Worm (Caenorhabditis elegans) whole organism, L1 larva: ENCODE data around the gene tag-325.

Source experiments
- C34B4.2 ChIP-seq: sonication (generic microtip); optimal IDR thresholded peaks from 2 replicates; lab custom pipeline; 2017; ENCODE audit warnings: mild to moderate bottlenecking, missing genetic modification characterization, missing compliant biosample characterization
- aha-1 ChIP-seq: fragments of 150-350 bp; optimal IDR thresholded peaks from 2 replicates; lab custom pipeline; 2014; ENCODE audit warnings: missing biosample characterization, missing genetic modification characterization
- aly-2 ChIP-seq: fragments of 150-350 bp; optimal IDR thresholded peaks from 2 replicates; lab custom pipeline; 2014; ENCODE audit warnings: missing biosample characterization, missing genetic modification characterization
- ceh-88 ChIP-seq: fragments of 200-800 bp; sonication (Bioruptor generic); IDR thresholded peaks from 2 replicates; pipeline ENCODE4 v1.3.6; 2022; ENCODE audit warnings: missing genetic modification characterization, missing compliant biosample characterization
- ceh-90 ChIP-seq: sonication (generic microtip); optimal IDR thresholded peaks from 2 replicates; lab custom pipeline; 2016; ENCODE audit warnings: missing genetic modification characterization, missing compliant biosample characterization
- ces-1 ChIP-seq: fragments of 150-350 bp; optimal IDR thresholded peaks from 2 replicates; lab custom pipeline; 2014; ENCODE audit warnings: missing biosample characterization, missing genetic modification reagents, missing genetic modification characterization
- dsc-1 ChIP-seq: sonication (generic microtip); optimal IDR thresholded peaks from 2 replicates; lab custom pipeline; 2016; ENCODE audit warnings: mild to moderate bottlenecking, missing genetic modification characterization, missing compliant biosample characterization
- efl-1 ChIP-seq, 4 experiments: fragments of 150-350 bp; optimal IDR thresholded peaks in 3 of 4; peaks in 1 of 4; 1 replicate in 1 of 4; 2 replicates in 3 of 4; lab custom pipeline; 2014; ENCODE audit warnings: missing biosample characterization in 2 of 4, missing genetic modification characterization in 2 of 4, missing genetic modification reagents in 2 of 4
- egl-13 ChIP-seq: sonication (generic microtip); optimal IDR thresholded peaks from 2 replicates; lab custom pipeline; 2016; ENCODE audit warnings: missing genotype, missing genetic modification reagents, missing genetic modification characterization, missing compliant biosample characterization
- elt-2 ChIP-seq: sonication (generic microtip); optimal IDR thresholded peaks from 2 replicates; lab custom pipeline; 2016; ENCODE audit warnings: missing genetic modification characterization, mild to moderate bottlenecking, inconsistent platforms, missing compliant biosample characterization, missing genetic modification reagents
- elt-3 ChIP-seq, 6 experiments: fragments of 150-350 bp in 1 of 6; sonication (generic microtip); optimal IDR thresholded peaks; 2 replicates each; lab custom pipeline; 2017 to 2018; ENCODE audit warnings: missing biosample characterization in 6 of 6, missing genetic modification characterization in 6 of 6, inconsistent platforms in 1 of 6
- fkh-8 ChIP-seq: sonication (generic microtip); optimal IDR thresholded peaks from 2 replicates; lab custom pipeline; 2016; ENCODE audit warnings: mild to moderate bottlenecking, missing genetic modification characterization, missing compliant biosample characterization
- fos-1 ChIP-seq: fragments of 150-350 bp; optimal IDR thresholded peaks from 2 replicates; lab custom pipeline; 2014; ENCODE audit warnings: missing biosample characterization, missing genetic modification characterization
- lin-14 ChIP-seq: fragments of 200-800 bp; sonication (Bioruptor generic); optimal IDR thresholded peaks from 2 replicates; lab custom pipeline; 2018; ENCODE audit warnings: mild to moderate bottlenecking, missing genetic modification characterization, moderate library complexity, missing compliant biosample characterization
- lin-15B ChIP-seq: fragments of 150-350 bp; sonication (generic microtip); optimal IDR thresholded peaks from 3 replicates; lab custom pipeline; 2014; ENCODE audit warnings: missing biosample characterization, missing genetic modification characterization
- lin-39 ChIP-seq: fragments of 150-350 bp; optimal IDR thresholded peaks from 2 replicates; lab custom pipeline; 2014; ENCODE audit warnings: missing biosample characterization, missing genetic modification reagents, missing genetic modification characterization
- lir-3 ChIP-seq: sonication (generic microtip); optimal IDR thresholded peaks from 2 replicates; lab custom pipeline; 2016; ENCODE audit warnings: mild to moderate bottlenecking, missing genetic modification characterization, moderate library complexity, missing compliant biosample characterization; ENCODE audit not compliant: poor library complexity
- lsy-2 ChIP-seq, 2 experiments: fragments of 150-350 bp; optimal IDR thresholded peaks; 2 replicates each; lab custom pipeline; 2014; ENCODE audit warnings: missing biosample characterization in 2 of 2, missing genetic modification characterization in 2 of 2
- mdl-1 ChIP-seq, 2 experiments: fragments of 150-350 bp; optimal IDR thresholded peaks; 2 replicates each; lab custom pipeline; 2014 to 2017; ENCODE audit warnings: missing biosample characterization in 2 of 2, missing genetic modification characterization in 2 of 2, inconsistent platforms in 1 of 2
- mep-1 ChIP-seq: fragments of 150-350 bp; optimal IDR thresholded peaks from 2 replicates; lab custom pipeline; 2014; ENCODE audit warnings: missing biosample characterization, missing genetic modification characterization
- nhr-237 ChIP-seq: fragments of 150-350 bp; optimal IDR thresholded peaks from 2 replicates; lab custom pipeline; 2014; ENCODE audit warnings: missing biosample characterization, missing genetic modification characterization
- nhr-28 ChIP-seq: fragments of 150-350 bp; optimal IDR thresholded peaks from 2 replicates; lab custom pipeline; 2014; ENCODE audit warnings: missing biosample characterization, missing genetic modification characterization
- nhr-71 ChIP-seq: sonication (generic microtip); optimal IDR thresholded peaks from 2 replicates; lab custom pipeline; 2016; ENCODE audit warnings: mild to moderate bottlenecking, missing genetic modification characterization, moderate library complexity, missing compliant biosample characterization
- nhr-84 ChIP-seq: sonication (generic microtip); optimal IDR thresholded peaks from 2 replicates; lab custom pipeline; 2017; ENCODE audit warnings: missing biosample characterization, missing genetic modification characterization
- nhr-85 ChIP-seq: sonication (generic microtip); peaks from one replicate; lab custom pipeline; 2016; ENCODE audit warnings: missing genetic modification characterization, inconsistent platforms, missing compliant biosample characterization
- snu-23 ChIP-seq: sonication (generic microtip); optimal IDR thresholded peaks from 2 replicates; lab custom pipeline; 2016; ENCODE audit warnings: missing genetic modification characterization, missing compliant biosample characterization
- sup-37 ChIP-seq: fragments of 200-800 bp; sonication (Bioruptor generic); optimal IDR thresholded peaks from 2 replicates; lab custom pipeline; 2018; ENCODE audit warnings: mild to moderate bottlenecking, missing genetic modification characterization, missing compliant biosample characterization
- swsn-7 ChIP-seq: sonication (generic microtip); optimal IDR thresholded peaks from 2 replicates; lab custom pipeline; 2016; ENCODE audit warnings: missing genetic modification characterization, missing compliant biosample characterization
- tbx-2 ChIP-seq: sonication (generic microtip); optimal IDR thresholded peaks from 2 replicates; lab custom pipeline; 2016; ENCODE audit warnings: missing genetic modification characterization, missing compliant biosample characterization
- unc-30 ChIP-seq: sonication (generic microtip); optimal IDR thresholded peaks from 2 replicates; lab custom pipeline; 2017; ENCODE audit warnings: missing biosample characterization, missing genetic modification characterization
- xbp-1 ChIP-seq: sonication (generic microtip); optimal IDR thresholded peaks from 2 replicates; lab custom pipeline; 2016; ENCODE audit warnings: missing genetic modification characterization, missing compliant biosample characterization

The tag-325 gene

DNA sequence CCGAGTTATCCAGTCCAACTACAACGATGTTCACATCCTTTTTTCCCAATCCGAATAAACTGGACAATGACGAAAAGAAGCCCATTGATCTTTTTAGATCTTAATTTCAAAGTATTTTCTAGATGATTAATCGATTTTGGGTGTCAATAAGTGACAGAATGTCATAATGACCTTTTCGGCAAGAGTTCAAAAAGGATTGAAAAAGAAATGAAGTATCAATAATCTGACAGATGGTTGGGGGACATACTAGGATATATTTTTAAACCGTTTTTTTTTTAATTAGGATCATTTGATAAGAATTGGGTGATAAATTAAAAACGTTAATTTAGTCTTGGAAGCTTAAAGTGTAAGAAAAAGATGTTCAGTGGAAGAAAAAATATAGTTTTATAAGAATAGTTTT, 18.1 kb downstream of the tag-325 start, which contains the start of gene arl-6:
Gene arl-6, minus strand, starts transcription at position 101 of the 400 bp plus-strand sequence.
- TF ChIP-seq efl-1 (optimal IDR thresholded peaks at IDR 0.05; lab: Kevin White, UChicago) (no peak), efl-1 (GFP tag; optimal IDR thresholded peaks at IDR 0.05 in 1 of 2; lab: Kevin White, UChicago) (peak in 1 of 2 experiments; percentile 49), lin-15B (tag; lab: Kevin White, UChicago) (no peak), ceh-88 (no peak), lin-14 (no peak), ces-1 (GFP tag; lab: Kevin White, UChicago) (no peak)

- no peak for TF ChIP-seq lin-15B (tag; lab: Kevin White, UChicago)
- no peak for TF ChIP-seq nhr-84
- TF ChIP-seq snu-23 (GFP tag; lab: Kevin White, UChicago): no peak
- TF ChIP-seq mep-1 (tag; lab: Kevin White, UChicago): no peak
- no peak for TF ChIP-seq egl-13 (tag; lab: Kevin White, UChicago)
- no peak for TF ChIP-seq unc-30 (tag; lab: Kevin White, UChicago)
- no peak for TF ChIP-seq tbx-2 (tag; lab: Kevin White, UChicago)
- TF ChIP-seq dsc-1 (tag; lab: Kevin White, UChicago): no peak
- no peak for TF ChIP-seq elt-3 (tag; optimal IDR thresholded peaks at IDR 0.05; lab: Kevin White, UChicago)
- TF ChIP-seq xbp-1 (tag; lab: Kevin White, UChicago): no peak
- no peak for TF ChIP-seq sup-37 (GFP tag; lab: Kevin White, UChicago)
- TF ChIP-seq ceh-90 (tag; lab: Kevin White, UChicago): no peak
- TF ChIP-seq mdl-1 (tag; optimal IDR thresholded peaks at IDR 0.05; lab: Kevin White, UChicago): no peak
- TF ChIP-seq C34B4.2 (tag; lab: Kevin White, UChicago): no peak
- TF ChIP-seq nhr-71: no peak
- TF ChIP-seq nhr-28: no peak
- TF ChIP-seq fkh-8 (tag; lab: Kevin White, UChicago): no peak
- TF ChIP-seq, all 84 proteins: peak for 0
Observed at ce11 chrIII:4817240-4817639, 20.6 kb downstream of the tag-325 start, which contains the start of gene F26A1.4. Gene F26A1.4, plus strand, starts transcription at chrIII:4817540.

- TF ChIP-seq dsc-1 (tag; lab: Kevin White, UChicago) (no peak), aly-2 (no peak), lin-39 (tag; lab: Kevin White, UChicago) (no peak), swsn-7 (tag; lab: Kevin White, UChicago) (no peak)
Observed at ce11 chrIII:4819843-4820242, 23.2 kb downstream of the tag-325 start, which contains the start of gene F26A1.7. Gene F26A1.7, minus strand, starts transcription at chrIII:4819943.

DNA sequence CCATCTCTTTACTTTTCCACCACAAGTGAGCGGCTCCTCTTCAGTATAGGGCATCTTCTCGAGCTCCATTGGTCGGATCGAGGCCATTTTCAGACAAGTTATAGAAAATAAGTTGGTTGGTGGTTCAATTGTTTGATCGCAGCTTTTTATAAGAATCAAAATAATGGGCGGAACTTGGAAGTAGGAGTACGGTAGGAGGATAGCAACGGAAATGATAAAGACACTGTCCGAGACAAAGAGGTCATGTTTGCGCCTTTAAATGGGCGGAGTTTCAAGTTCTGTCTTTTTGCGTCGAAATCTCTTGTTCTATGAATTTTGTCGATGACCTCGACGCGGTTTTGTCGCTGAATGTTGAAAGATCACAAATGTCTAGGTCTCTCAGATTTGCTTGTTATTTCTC, 25.5 kb downstream of the tag-325 start, which contains the start of gene F26A1.8:
Gene F26A1.8, minus strand, starts transcription at position 101 of the 400 bp plus-strand sequence.
- TF ChIP-seq mep-1 (tag; lab: Kevin White, UChicago) (no peak), lir-3 (tag; lab: Kevin White, UChicago) (no peak), dsc-1 (tag; lab: Kevin White, UChicago) (no peak), aha-1 (no peak), nhr-85 (tag; lab: Kevin White, UChicago) (no peak), lsy-2 (tag; optimal IDR thresholded peaks at IDR 0.05; lab: Kevin White, UChicago) (no peak), elt-2 (tag; lab: Kevin White, UChicago) (no peak)

DNA sequence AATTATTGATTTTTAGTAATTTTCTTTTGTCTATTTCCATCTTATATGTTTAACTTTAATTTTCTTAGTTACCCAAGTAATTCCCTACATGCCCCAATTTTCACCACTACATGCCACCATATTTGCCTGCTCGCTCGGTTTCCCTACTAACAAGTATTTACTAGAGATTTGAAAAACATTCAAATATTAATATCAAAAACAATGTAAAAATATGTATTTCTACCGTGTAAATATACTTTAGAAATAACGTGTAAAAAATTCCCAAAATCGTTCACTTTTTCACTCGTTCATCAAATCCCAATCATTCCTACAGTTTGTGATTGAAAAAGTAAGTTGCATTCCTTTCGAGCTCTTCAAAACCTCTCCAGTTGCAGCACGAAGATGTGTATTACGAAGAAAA, 30.0 kb downstream of the tag-325 start, which contains the start of gene F26A1.3:
Gene F26A1.3, plus strand, starts transcription at position 301 of the 400 bp plus-strand sequence.
- TF ChIP-seq unc-30 (tag; lab: Kevin White, UChicago) (no peak), nhr-237 (tag; lab: Kevin White, UChicago) (no peak), C34B4.2 (tag; lab: Kevin White, UChicago) (no peak)

- no peak for TF ChIP-seq fos-1 (tag; lab: Kevin White, UChicago)
Observed at ce11 chrIII:4829440-4829839, 32.8 kb downstream of the tag-325 start, which contains the start of gene F26A1.9. Gene F26A1.9, minus strand, starts transcription at chrIII:4829540.
